Fruit fly (Drosophila melanogaster) Kc167 (cell line): ENCODE results near the gene net.

Experiments
- Myc ChIP-seq: fragments of >200 bp; optimal IDR thresholded peaks from 2 replicates; lab custom pipeline; 2017; ENCODE audit warnings: missing external identifiers
- Sin3A ChIP-seq: fragments of >200 bp; optimal IDR thresholded peaks from 2 replicates; lab custom pipeline; 2018; ENCODE audit warnings: missing external identifiers
- h ChIP-seq: fragments of >200 bp; optimal IDR thresholded peaks from 3 replicates; lab custom pipeline; 2018; ENCODE audit warnings: missing external identifiers
- insv ChIP-seq: fragments of >200 bp; optimal IDR thresholded peaks from 3 replicates; lab custom pipeline; 2018; ENCODE audit warnings: missing external identifiers
- psq ChIP-seq: fragments of >200 bp; optimal IDR thresholded peaks from 2 replicates; lab custom pipeline; 2017; ENCODE audit warnings: missing external identifiers
- ttk ChIP-seq: sonication (Bioruptor generic); optimal IDR thresholded peaks from 2 replicates; lab custom pipeline; 2017; ENCODE audit warnings: missing external identifiers

The net gene

dm6 chr2L:106540-106939 is 19.4 kb upstream of the net start, which contains the start of the genes Nhe1 and Sam-S:
TSS of gene Nhe1 (minus strand) at chr2L:106732.
TSS of gene Sam-S (plus strand) at chr2L:106903.
- TF ChIP-seq h (lab: Kevin White, UChicago) = no peak
- no peak for TF ChIP-seq ttk
- no peak for TF ChIP-seq Sin3A (lab: Kevin White, UChicago)
- no peak for TF ChIP-seq Myc (lab: Kevin White, UChicago)
- TF ChIP-seq insv (lab: Kevin White, UChicago) = no peak
- TF ChIP-seq psq = no peak

DNA sequence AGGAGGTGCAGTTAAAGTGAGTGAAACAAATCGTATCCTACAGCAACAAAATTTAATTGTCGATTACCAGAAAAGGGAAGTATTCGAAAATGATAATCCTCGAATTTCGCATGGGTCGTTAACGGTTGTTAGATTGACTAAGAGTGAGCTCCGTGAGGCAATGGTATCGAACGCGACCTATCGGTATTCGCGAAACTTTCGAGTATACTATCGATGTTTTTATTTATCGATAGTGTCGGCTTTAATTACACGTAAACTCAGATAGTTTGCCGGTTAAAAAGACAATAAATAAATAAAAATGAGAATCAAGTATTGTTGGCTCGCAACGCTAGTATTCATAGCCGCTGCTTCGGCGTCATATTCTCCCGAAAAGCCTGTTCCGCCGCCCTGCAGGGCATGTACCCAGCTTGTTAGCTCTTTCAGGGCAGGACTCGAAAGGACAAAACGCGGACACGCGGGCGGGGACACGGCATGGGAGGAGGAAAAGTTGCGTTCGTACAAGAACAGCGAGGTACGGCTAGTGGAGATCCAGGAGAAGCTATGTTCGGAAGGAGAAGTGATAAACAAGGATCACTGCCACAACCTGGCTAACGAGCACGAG is 15.1 kb upstream of the net start, which contains the start of gene Creld:
Creld (plus strand) TSS at position 220 of the 601 bp plus-strand sequence.
- TF ChIP-seq h (lab: Kevin White, UChicago) = no peak
- TF ChIP-seq Sin3A (lab: Kevin White, UChicago) = no peak
- TF ChIP-seq Myc (lab: Kevin White, UChicago) = no peak
- TF ChIP-seq ttk = no peak
- TF ChIP-seq psq = no peak
- no peak for TF ChIP-seq insv (lab: Kevin White, UChicago)

DNA sequence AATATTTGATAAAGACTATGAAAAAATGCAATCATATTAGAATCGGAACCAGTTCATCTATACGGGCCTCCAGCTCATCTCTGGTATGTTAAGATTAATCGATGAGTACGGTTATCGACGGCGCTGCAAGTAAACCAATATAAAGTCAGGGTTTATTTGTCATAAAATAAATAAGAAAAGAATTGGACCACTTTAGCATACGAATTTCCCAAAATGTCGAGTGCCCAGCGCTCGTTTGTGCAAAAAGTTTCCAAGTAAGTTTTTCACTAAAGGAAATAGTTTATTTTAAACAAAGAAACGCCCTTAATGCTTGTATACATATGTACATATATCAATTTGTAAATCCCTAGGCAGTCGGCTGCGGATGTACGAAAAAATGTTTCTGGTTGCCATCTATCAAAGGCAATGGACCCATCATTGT is 7.5 kb upstream of the net start, which contains the start of gene Zir:
Zir (plus strand) TSS at position 101 of the 421 bp plus-strand sequence.
- TF ChIP-seq h (lab: Kevin White, UChicago) = no peak
- TF ChIP-seq Myc (lab: Kevin White, UChicago) = no peak
- no peak for TF ChIP-seq insv (lab: Kevin White, UChicago)
- no peak for TF ChIP-seq ttk
- TF ChIP-seq Sin3A (lab: Kevin White, UChicago) = no peak
- TF ChIP-seq psq = no peak

- no peak for TF ChIP-seq insv (lab: Kevin White, UChicago)
- no peak for TF ChIP-seq ttk
- no peak for TF ChIP-seq Sin3A (lab: Kevin White, UChicago)
- TF ChIP-seq Myc (lab: Kevin White, UChicago) = no peak
- TF ChIP-seq h (lab: Kevin White, UChicago) = no peak
- no peak for TF ChIP-seq psq
Measured at dm6 chr2L:94096-94495, 6.9 kb upstream of the net start.

dm6 chr2L:92993-93392 is 5.8 kb upstream of the net start:
- no peak for TF ChIP-seq h (lab: Kevin White, UChicago)
- TF ChIP-seq Sin3A (lab: Kevin White, UChicago) = no peak
- TF ChIP-seq ttk = no peak
- no peak for TF ChIP-seq insv (lab: Kevin White, UChicago)
- no peak for TF ChIP-seq Myc (lab: Kevin White, UChicago)
- TF ChIP-seq psq = no peak

dm6 chr2L:91830-92229 is 4.6 kb upstream of the net start:
- no peak for TF ChIP-seq insv (lab: Kevin White, UChicago)
- no peak for TF ChIP-seq Myc (lab: Kevin White, UChicago)
- TF ChIP-seq h (lab: Kevin White, UChicago) = no peak
- TF ChIP-seq Sin3A (lab: Kevin White, UChicago) = no peak
- TF ChIP-seq psq = no peak
- no peak for TF ChIP-seq ttk

- TF ChIP-seq Sin3A (lab: Kevin White, UChicago) = no peak
- TF ChIP-seq h (lab: Kevin White, UChicago) = no peak
- no peak for TF ChIP-seq ttk
- TF ChIP-seq Myc (lab: Kevin White, UChicago) = no peak
- no peak for TF ChIP-seq psq
- TF ChIP-seq insv (lab: Kevin White, UChicago) = no peak
Measured at dm6 chr2L:91333-91732, 4.1 kb upstream of the net start.

dm6 chr2L:90081-90480 is 2.9 kb upstream of the net start:
- TF ChIP-seq Myc (lab: Kevin White, UChicago) (no peak), ttk (no peak), h (lab: Kevin White, UChicago) (no peak), insv (lab: Kevin White, UChicago) (no peak), psq (no peak), Sin3A (lab: Kevin White, UChicago) (no peak)

- no peak for TF ChIP-seq h (lab: Kevin White, UChicago)
- TF ChIP-seq psq = no peak
- TF ChIP-seq Sin3A (lab: Kevin White, UChicago) = no peak
- no peak for TF ChIP-seq ttk
- TF ChIP-seq insv (lab: Kevin White, UChicago) = no peak
- no peak for TF ChIP-seq Myc (lab: Kevin White, UChicago)
Measured at dm6 chr2L:89158-89557, 2.0 kb upstream of the net start.

DNA sequence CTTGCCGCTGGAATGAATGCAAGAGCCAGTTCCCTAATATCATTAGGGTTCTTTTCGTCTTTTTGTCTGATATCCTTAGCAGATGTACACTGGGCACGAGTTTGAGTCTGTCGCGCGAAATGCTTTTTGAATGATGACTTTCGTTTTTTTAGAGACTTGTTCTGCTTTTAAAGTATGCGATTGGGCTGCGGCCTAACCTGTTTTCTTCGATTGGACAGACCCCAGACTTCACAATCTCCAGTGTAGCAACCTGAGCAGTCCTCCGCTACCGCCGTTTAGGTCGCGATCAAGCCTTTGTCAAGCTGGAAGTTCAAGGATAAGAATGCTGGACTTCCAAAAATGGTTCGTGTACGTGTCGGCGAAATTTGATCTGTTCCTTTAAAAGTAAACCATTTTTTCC is 1.3 kb upstream of the net start:
- TF ChIP-seq Sin3A (lab: Kevin White, UChicago) = no peak
- TF ChIP-seq insv (lab: Kevin White, UChicago) = no peak
- TF ChIP-seq ttk = no peak
- no peak for TF ChIP-seq psq
- no peak for TF ChIP-seq h (lab: Kevin White, UChicago)
- TF ChIP-seq Myc (lab: Kevin White, UChicago) = no peak

DNA sequence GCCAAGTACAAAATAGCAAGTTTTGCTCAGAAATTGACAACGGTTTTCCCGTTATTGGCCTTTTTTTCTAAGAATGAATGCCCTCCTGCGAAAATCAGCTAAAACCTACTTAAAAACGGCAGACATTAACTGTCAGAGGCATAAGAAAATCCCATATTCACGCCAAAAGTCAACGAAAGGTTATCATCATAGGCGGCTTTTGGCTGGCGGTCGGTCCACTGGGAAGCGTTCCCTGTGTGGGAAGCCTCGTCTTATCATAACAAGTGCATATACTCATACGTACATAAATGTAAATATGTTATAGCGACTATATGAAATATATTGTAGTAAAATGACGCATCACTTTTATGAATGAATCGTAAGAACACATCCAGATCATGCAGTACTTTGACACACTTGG is 1.5 kb downstream of the net start:
- TF ChIP-seq Sin3A (lab: Kevin White, UChicago) (no peak), psq (no peak), ttk (no peak), Myc (lab: Kevin White, UChicago) (no peak), h (lab: Kevin White, UChicago) (no peak), insv (lab: Kevin White, UChicago) (no peak)

- TF ChIP-seq insv (lab: Kevin White, UChicago) (no peak), Myc (lab: Kevin White, UChicago) (no peak), h (lab: Kevin White, UChicago) (no peak), Sin3A (lab: Kevin White, UChicago) (no peak), ttk (no peak)
Measured at dm6 chr2L:85099-85498, 2.1 kb downstream of the net start.
